Fruit fly (Drosophila melanogaster) whole organism: ENCODE data around the gene Strump.

Experiments used
- CG8478 ChIP-seq: fragments of >200 bp; optimal IDR thresholded peaks from 2 replicates; lab custom pipeline; 2018; ENCODE audit warnings: inconsistent platforms
- EcR ChIP-seq, 2 experiments: fragments of >200 bp; optimal IDR thresholded peaks; 2 replicates each; lab custom pipeline; 2017; ENCODE audit warnings: missing biosample characterization in 2 of 2, missing genetic modification characterization in 2 of 2, missing genetic modification reagents in 2 of 2
- psq ChIP-seq: fragments of >200 bp; optimal IDR thresholded peaks from 2 replicates; lab custom pipeline; 2017

dm6 chr3L:16082251-16082650, 39.6 kb upstream of the Strump start, which contains the start of gene CG33258:
- no peak for TF ChIP-seq psq (lab: Kevin White, UChicago)
- TF ChIP-seq CG8478 (lab: Kevin White, UChicago): no peak
- TF ChIP-seq EcR (GFP tag; optimal IDR thresholded peaks at IDR 0.05; lab: Kevin White, UChicago): no peak
